Fruit fly (Drosophila melanogaster) S2 (cell line): ENCODE data around the gene CG11560.

Experiments used
- CG8478 ChIP-seq: fragments of >200 bp; optimal IDR thresholded peaks from 2 replicates; lab custom pipeline; 2018
- CTCF ChIP-seq, 2 experiments: fragments of >200 bp; optimal IDR thresholded peaks; 2 replicates each; lab custom pipeline; 2018

DNA sequence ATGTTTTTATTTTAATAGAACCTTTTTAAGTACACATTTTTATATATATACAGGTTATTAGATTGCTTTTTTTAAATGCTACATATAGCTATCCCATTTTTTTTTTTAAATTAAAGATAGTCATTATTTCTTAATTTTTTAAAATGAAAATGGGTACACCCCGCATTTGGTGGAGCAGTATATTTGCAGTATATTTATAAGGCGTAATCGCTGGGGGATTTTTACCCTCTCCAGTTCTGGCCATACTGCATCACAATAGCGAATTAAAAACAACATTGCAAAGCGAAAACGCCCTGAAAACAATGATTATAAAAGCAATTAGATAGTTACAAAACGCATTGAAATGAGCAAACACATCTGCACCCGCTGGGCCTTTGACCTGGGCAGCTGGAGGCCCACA, 29.2 kb downstream of the CG11560 start, which contains the start of gene CG32099:
- TF ChIP-seq CG8478 (lab: Kevin White, UChicago) (no peak), CTCF (optimal IDR thresholded peaks at IDR 0.05; lab: Kevin White, UChicago) (no peak)
